Fruit fly (Drosophila melanogaster): ENCODE data around the gene e.

The e gene

dm6 chr3R:21193742-21194141 is 43.2 kb downstream of the e start:
- TF ChIP-seq EcR (GFP tag; optimal IDR thresholded peaks at IDR 0.05) (no peak), Dll (optimal IDR thresholded peaks at IDR 0.05) (no peak), pan (optimal IDR thresholded peaks at IDR 0.05) (no peak), usp (GFP tag; optimal IDR thresholded peaks at IDR 0.05) (no peak), CG8478 (optimal IDR thresholded peaks at IDR 0.05) (no peak), psq (optimal IDR thresholded peaks at IDR 0.05) (no peak)

dm6 chr3R:21192267-21192666 is 44.7 kb downstream of the e start:
- no peak for TF ChIP-seq psq (optimal IDR thresholded peaks at IDR 0.05)

dm6 chr3R:21190797-21191401 is 46.1 kb downstream of the e start:
- no peak for TF ChIP-seq CG8478 (optimal IDR thresholded peaks at IDR 0.05)

dm6 chr3R:21189520-21190180 is 47.3 kb downstream of the e start:
- TF ChIP-seq Dll (optimal IDR thresholded peaks at IDR 0.05), result no peak
- no peak for TF ChIP-seq usp (GFP tag; optimal IDR thresholded peaks at IDR 0.05)

DNA sequence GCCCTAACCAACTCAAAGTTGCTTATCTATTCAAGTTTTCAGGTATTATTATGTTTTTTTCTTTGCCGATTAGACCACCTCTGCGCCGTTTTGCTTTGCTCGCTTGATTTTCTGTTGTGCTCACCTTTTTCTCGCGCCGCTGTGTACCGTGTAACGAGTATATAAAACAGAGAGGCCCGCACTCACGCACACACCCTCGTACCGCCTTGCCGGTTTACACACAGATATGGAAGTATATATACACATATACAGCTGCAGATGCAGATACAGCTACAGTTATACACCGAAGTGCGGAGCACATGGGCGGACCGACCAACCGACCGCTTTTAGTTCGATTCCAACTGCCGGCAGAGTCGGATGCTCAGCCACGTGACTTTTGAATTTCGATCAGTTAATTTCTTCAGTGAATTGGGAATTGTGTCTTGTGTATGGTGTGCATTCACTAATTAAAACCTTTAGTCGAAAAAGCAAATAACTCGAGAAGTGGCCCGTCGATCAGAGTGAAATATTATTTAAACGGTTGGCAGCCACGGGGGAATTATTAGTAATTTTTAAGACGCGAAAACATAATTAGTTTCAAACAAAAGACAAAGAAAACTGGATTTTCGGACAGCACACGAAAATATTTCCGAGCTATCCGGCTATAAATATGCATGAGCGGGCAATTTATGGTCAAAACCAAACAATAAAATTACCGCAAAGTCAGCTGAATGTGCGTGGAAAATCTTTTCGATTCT is 48.3 kb downstream of the e start:
- TF ChIP-seq EcR (GFP tag; optimal IDR thresholded peaks at IDR 0.05) (no peak), psq (optimal IDR thresholded peaks at IDR 0.05) (no peak), CG8478 (optimal IDR thresholded peaks at IDR 0.05) (no peak), usp (GFP tag; optimal IDR thresholded peaks at IDR 0.05) (no peak)

- no peak for TF ChIP-seq EcR (GFP tag; optimal IDR thresholded peaks at IDR 0.05)
- no peak for TF ChIP-seq CG8478 (optimal IDR thresholded peaks at IDR 0.05)
- TF ChIP-seq usp (GFP tag; optimal IDR thresholded peaks at IDR 0.05), result no peak
- no peak for TF ChIP-seq Dll (optimal IDR thresholded peaks at IDR 0.05)
- no peak for TF ChIP-seq pan (optimal IDR thresholded peaks at IDR 0.05)
- TF ChIP-seq psq (optimal IDR thresholded peaks at IDR 0.05), result no peak
These were observed 49.3 kb downstream of the e start for dm6 chr3R:21187394-21188392.

DNA sequence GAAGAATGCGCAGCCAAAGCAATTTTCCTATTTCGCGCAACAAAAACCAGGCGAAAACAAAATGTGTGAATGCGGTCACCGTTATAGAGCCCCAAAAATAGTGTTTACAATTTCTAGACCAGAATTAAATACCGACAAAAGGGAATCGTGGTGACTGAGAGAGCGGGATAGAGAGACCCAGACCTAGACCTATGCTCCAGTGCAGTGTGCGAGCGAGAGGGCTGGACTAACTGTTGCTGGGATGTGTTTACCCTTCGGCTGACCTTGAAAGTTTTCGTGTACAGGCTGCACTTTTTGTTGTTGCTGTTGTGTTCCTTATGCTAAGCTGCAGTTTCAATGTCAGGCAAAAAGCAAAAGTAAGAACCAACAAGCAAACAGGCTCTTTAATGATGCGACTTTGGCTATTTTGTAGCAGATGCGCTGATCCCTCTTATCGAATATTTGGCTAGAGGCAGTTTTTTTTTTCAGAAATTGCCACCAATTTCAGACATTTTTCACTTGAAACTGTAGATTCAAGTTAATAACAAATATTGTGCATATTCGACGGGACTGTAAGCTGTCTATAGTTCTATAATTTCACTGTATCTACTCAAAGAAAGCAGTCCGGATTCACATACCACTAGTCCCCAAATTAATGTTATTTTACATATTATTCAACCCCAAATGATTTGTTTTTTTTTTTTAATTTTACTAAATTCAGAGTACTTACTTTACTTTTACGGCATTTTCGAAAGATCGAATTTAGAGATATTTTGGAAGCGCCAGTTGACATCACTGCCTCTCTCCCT is 50.2 kb downstream of the e start:
- TF ChIP-seq psq (optimal IDR thresholded peaks at IDR 0.05) (no peak), Dll (optimal IDR thresholded peaks at IDR 0.05) (no peak), usp (GFP tag; optimal IDR thresholded peaks at IDR 0.05) (no peak), pan (optimal IDR thresholded peaks at IDR 0.05) (no peak), CG8478 (optimal IDR thresholded peaks at IDR 0.05) (no peak), EcR (GFP tag; optimal IDR thresholded peaks at IDR 0.05) (no peak)

DNA sequence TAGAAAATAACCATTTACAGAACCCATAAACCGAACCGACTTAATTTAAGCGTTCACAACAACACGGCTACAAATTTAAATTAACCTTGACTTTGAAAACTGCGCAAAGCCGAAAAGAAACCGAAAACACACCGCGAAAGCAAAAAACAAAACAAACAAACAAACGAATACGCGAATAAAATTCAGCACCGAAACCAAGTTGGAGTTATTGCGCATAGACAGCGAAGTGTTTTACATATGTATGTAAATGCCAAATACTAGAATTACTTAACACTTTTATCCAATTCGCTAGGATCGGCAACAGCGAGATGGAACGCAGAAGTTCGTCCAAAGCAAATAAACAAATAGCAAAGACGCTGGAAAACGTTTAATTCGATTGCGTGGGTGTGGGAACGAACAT is 51.3 kb downstream of the e start:
- TF ChIP-seq usp (GFP tag; optimal IDR thresholded peaks at IDR 0.05), result no peak

dm6 chr3R:21184373-21185132 is 52.4 kb downstream of the e start:
- TF ChIP-seq CG8478 (optimal IDR thresholded peaks at IDR 0.05) (no peak), Dll (optimal IDR thresholded peaks at IDR 0.05) (no peak), pan (optimal IDR thresholded peaks at IDR 0.05) (no peak), EcR (GFP tag; optimal IDR thresholded peaks at IDR 0.05) (no peak)

DNA sequence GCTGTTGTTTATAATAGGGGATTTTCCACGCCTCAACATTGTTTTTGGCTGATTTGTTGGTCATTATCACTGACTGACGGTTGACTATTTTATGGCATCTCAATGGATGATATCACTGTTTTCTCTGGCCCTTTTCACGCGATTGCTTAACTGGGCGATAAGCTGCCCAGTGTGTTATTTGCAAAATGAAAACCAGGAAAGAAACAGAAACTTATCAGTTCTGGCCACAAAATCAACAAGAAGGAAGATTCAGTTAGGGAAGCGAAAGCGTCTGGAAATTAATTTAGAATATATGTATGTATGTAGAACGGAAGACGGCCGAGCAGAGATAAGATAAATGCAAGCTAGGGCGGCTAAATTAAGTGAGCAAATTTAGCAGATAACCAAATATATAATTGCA is 55.0 kb downstream of the e start:
- no peak for TF ChIP-seq CG8478 (optimal IDR thresholded peaks at IDR 0.05)
- no peak for TF ChIP-seq Dll (optimal IDR thresholded peaks at IDR 0.05)
- no peak for TF ChIP-seq EcR (GFP tag; optimal IDR thresholded peaks at IDR 0.05)
- no peak for TF ChIP-seq psq (optimal IDR thresholded peaks at IDR 0.05)
- TF ChIP-seq usp (GFP tag; optimal IDR thresholded peaks at IDR 0.05), result no peak

DNA sequence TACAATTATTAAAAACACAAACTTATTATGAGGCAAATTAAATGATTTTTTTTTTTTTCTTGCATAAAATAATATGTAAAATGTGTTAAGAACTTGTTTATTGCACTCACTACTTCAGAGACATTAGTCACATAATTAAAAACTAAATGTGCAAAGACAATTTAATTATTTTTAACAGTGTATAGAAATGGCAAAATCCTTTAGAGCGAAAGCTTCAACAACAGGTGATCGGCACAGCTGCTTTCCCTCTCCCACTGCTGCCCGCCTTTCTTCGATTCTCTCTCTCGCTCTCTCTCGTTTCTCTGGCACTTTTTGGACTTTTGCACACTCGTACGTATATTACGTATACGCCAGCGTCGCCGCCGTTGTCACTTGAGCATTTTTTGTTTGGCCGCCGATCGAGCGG is 56.6 kb downstream of the e start:
- no peak for TF ChIP-seq psq (optimal IDR thresholded peaks at IDR 0.05)
- TF ChIP-seq pan (optimal IDR thresholded peaks at IDR 0.05), result no peak
- TF ChIP-seq usp (GFP tag; optimal IDR thresholded peaks at IDR 0.05), result no peak
